Worm (Caenorhabditis elegans) whole organism, L1 larva: ENCODE measurements around the gene B0334.13.

ENCODE experiments used
- C04F5.9 ChIP-seq: sonication (generic microtip); optimal IDR thresholded peaks from 2 replicates; lab custom pipeline; 2016; ENCODE audit warnings: missing genetic modification characterization, missing compliant biosample characterization
- C16A3.4 ChIP-seq: fragments of 150-350 bp; optimal IDR thresholded peaks from 2 replicates; lab custom pipeline; 2014; ENCODE audit warnings: missing biosample characterization, missing genetic modification characterization
- F16B12.6 ChIP-seq: fragments of 150-350 bp; optimal IDR thresholded peaks from 2 replicates; lab custom pipeline; 2014; ENCODE audit warnings: missing biosample characterization, missing genetic modification characterization
- Y116A8C.19 ChIP-seq: sonication (generic microtip); optimal IDR thresholded peaks from 2 replicates; lab custom pipeline; 2016; ENCODE audit warnings: missing compliant biosample characterization, missing genetic modification characterization, borderline replicate concordance
- aha-1 ChIP-seq: fragments of 150-350 bp; optimal IDR thresholded peaks from 2 replicates; lab custom pipeline; 2014; ENCODE audit warnings: missing biosample characterization, missing genetic modification characterization
- alr-1 ChIP-seq: fragments of 200-800 bp; sonication (Bioruptor generic); optimal IDR thresholded peaks from 2 replicates; lab custom pipeline; 2018; ENCODE audit warnings: borderline replicate concordance, mild to moderate bottlenecking, missing genetic modification characterization, missing compliant biosample characterization
- ceh-63 ChIP-seq: fragments of 200-800 bp; sonication (Bioruptor generic); optimal IDR thresholded peaks from 2 replicates; lab custom pipeline; 2018; ENCODE audit warnings: mild to moderate bottlenecking, missing genetic modification characterization, missing compliant biosample characterization
- ceh-8 ChIP-seq: fragments of 200-800 bp; sonication (Bioruptor generic); optimal IDR thresholded peaks from 2 replicates; lab custom pipeline; 2018; ENCODE audit warnings: mild to moderate bottlenecking, missing genetic modification characterization, moderate library complexity, missing compliant biosample characterization
- ceh-82 ChIP-seq, 3 experiments: fragments of 150-350 bp in 1 of 3; sonication (generic microtip) in 2 of 3; optimal IDR thresholded peaks; 2 replicates each; lab custom pipeline; 2014 to 2017; ENCODE audit warnings: missing biosample characterization in 3 of 3, missing genetic modification characterization in 3 of 3
- dsc-1 ChIP-seq: sonication (generic microtip); optimal IDR thresholded peaks from 2 replicates; lab custom pipeline; 2016; ENCODE audit warnings: mild to moderate bottlenecking, missing genetic modification characterization, missing compliant biosample characterization
- efl-1 ChIP-seq, 4 experiments: fragments of 150-350 bp; optimal IDR thresholded peaks in 3 of 4; peaks in 1 of 4; 1 replicate in 1 of 4; 2 replicates in 3 of 4; lab custom pipeline; 2014; ENCODE audit warnings: missing biosample characterization in 2 of 4, missing genetic modification characterization in 2 of 4, missing genetic modification reagents in 2 of 4
- efl-3 ChIP-seq: fragments of 200-800 bp; sonication (Bioruptor generic); optimal IDR thresholded peaks from 2 replicates; lab custom pipeline; 2018; ENCODE audit warnings: mild to moderate bottlenecking, missing genetic modification characterization, missing compliant biosample characterization
- egl-27 ChIP-seq, 2 experiments: fragments of 150-350 bp in 1 of 2; sonication (generic microtip); optimal IDR thresholded peaks; 3 replicates each; lab custom pipeline; 2017 to 2018; ENCODE audit warnings: missing biosample characterization in 2 of 2, missing genetic modification characterization in 2 of 2, missing genetic modification reagents in 2 of 2
- elt-3 ChIP-seq, 6 experiments: fragments of 150-350 bp in 1 of 6; sonication (generic microtip); optimal IDR thresholded peaks; 2 replicates each; lab custom pipeline; 2017 to 2018; ENCODE audit warnings: missing biosample characterization in 6 of 6, missing genetic modification characterization in 6 of 6, inconsistent platforms in 1 of 6
- fkh-4 ChIP-seq: sonication (generic microtip); optimal IDR thresholded peaks from 2 replicates; lab custom pipeline; 2016; ENCODE audit warnings: missing compliant biosample characterization, missing genetic modification characterization, borderline replicate concordance
- grh-1 ChIP-seq: fragments of 200-800 bp; sonication (Bioruptor generic); IDR thresholded peaks from 2 replicates; pipeline ENCODE4 v1.3.6; 2022; ENCODE audit warnings: missing genetic modification reagents, missing genetic modification characterization, missing compliant biosample characterization
- irx-1 ChIP-seq: sonication (generic microtip); optimal IDR thresholded peaks from 2 replicates; lab custom pipeline; 2016; ENCODE audit warnings: missing genetic modification characterization, missing compliant biosample characterization
- jun-1 ChIP-seq: fragments of 150-350 bp; optimal IDR thresholded peaks from 2 replicates; lab custom pipeline; 2014; ENCODE audit warnings: missing biosample characterization, missing genetic modification reagents, missing genetic modification characterization
- lin-13 ChIP-seq: fragments of 150-350 bp; optimal IDR thresholded peaks from 2 replicates; lab custom pipeline; 2014; ENCODE audit warnings: missing biosample characterization, missing genetic modification reagents, missing genetic modification characterization
- lin-14 ChIP-seq: fragments of 200-800 bp; sonication (Bioruptor generic); optimal IDR thresholded peaks from 2 replicates; lab custom pipeline; 2018; ENCODE audit warnings: mild to moderate bottlenecking, missing genetic modification characterization, moderate library complexity, missing compliant biosample characterization
- lin-15B ChIP-seq: fragments of 150-350 bp; sonication (generic microtip); optimal IDR thresholded peaks from 3 replicates; lab custom pipeline; 2014; ENCODE audit warnings: missing biosample characterization, missing genetic modification characterization
- lin-39 ChIP-seq: fragments of 150-350 bp; optimal IDR thresholded peaks from 2 replicates; lab custom pipeline; 2014; ENCODE audit warnings: missing biosample characterization, missing genetic modification reagents, missing genetic modification characterization
- lsy-2 ChIP-seq, 2 experiments: fragments of 150-350 bp; optimal IDR thresholded peaks; 2 replicates each; lab custom pipeline; 2014; ENCODE audit warnings: missing biosample characterization in 2 of 2, missing genetic modification characterization in 2 of 2
- mdl-1 ChIP-seq, 2 experiments: fragments of 150-350 bp; optimal IDR thresholded peaks; 2 replicates each; lab custom pipeline; 2014 to 2017; ENCODE audit warnings: missing biosample characterization in 2 of 2, missing genetic modification characterization in 2 of 2, inconsistent platforms in 1 of 2
- mep-1 ChIP-seq: fragments of 150-350 bp; optimal IDR thresholded peaks from 2 replicates; lab custom pipeline; 2014; ENCODE audit warnings: missing biosample characterization, missing genetic modification characterization
- nhr-11 ChIP-seq: fragments of 150-350 bp; optimal IDR thresholded peaks from 2 replicates; lab custom pipeline; 2014; ENCODE audit warnings: missing biosample characterization, missing genetic modification characterization
- nhr-12 ChIP-seq: sonication (generic microtip); optimal IDR thresholded peaks from 2 replicates; lab custom pipeline; 2017; ENCODE audit warnings: missing biosample characterization, missing genetic modification characterization
- nhr-237 ChIP-seq: fragments of 150-350 bp; optimal IDR thresholded peaks from 2 replicates; lab custom pipeline; 2014; ENCODE audit warnings: missing biosample characterization, missing genetic modification characterization
- nhr-47 ChIP-seq: sonication (generic microtip); optimal IDR thresholded peaks from 2 replicates; lab custom pipeline; 2016; ENCODE audit warnings: mild to moderate bottlenecking, missing genetic modification characterization, moderate library complexity, missing compliant biosample characterization
- nhr-71 ChIP-seq: sonication (generic microtip); optimal IDR thresholded peaks from 2 replicates; lab custom pipeline; 2016; ENCODE audit warnings: mild to moderate bottlenecking, missing genetic modification characterization, moderate library complexity, missing compliant biosample characterization
- nhr-76 ChIP-seq: sonication (generic microtip); optimal IDR thresholded peaks from 2 replicates; lab custom pipeline; 2017; ENCODE audit warnings: missing biosample characterization, missing genetic modification characterization
- nhr-84 ChIP-seq: sonication (generic microtip); optimal IDR thresholded peaks from 2 replicates; lab custom pipeline; 2017; ENCODE audit warnings: missing biosample characterization, missing genetic modification characterization
- pag-3 ChIP-seq: sonication (generic microtip); optimal IDR thresholded peaks from 2 replicates; lab custom pipeline; 2017; ENCODE audit warnings: missing genetic modification characterization, mild to moderate bottlenecking, missing compliant biosample characterization, antibody characterized with exemption, borderline replicate concordance; ENCODE audit not compliant: insufficient read depth
- pax-3 ChIP-seq: fragments of 200-800 bp; sonication (Bioruptor generic); optimal IDR thresholded peaks from 2 replicates; lab custom pipeline; 2018; ENCODE audit warnings: mild to moderate bottlenecking, missing genetic modification characterization, moderate library complexity, missing compliant biosample characterization
- rnt-1 ChIP-seq: sonication (generic microtip); optimal IDR thresholded peaks from 2 replicates; lab custom pipeline; 2016; ENCODE audit warnings: mild to moderate bottlenecking, missing genetic modification characterization, moderate library complexity, missing compliant biosample characterization
- snu-23 ChIP-seq: sonication (generic microtip); optimal IDR thresholded peaks from 2 replicates; lab custom pipeline; 2016; ENCODE audit warnings: missing genetic modification characterization, missing compliant biosample characterization
- sptf-1 ChIP-seq: fragments of 150-350 bp; optimal IDR thresholded peaks from 2 replicates; lab custom pipeline; 2014; ENCODE audit warnings: missing biosample characterization, missing genetic modification characterization
- sup-37 ChIP-seq: fragments of 200-800 bp; sonication (Bioruptor generic); optimal IDR thresholded peaks from 2 replicates; lab custom pipeline; 2018; ENCODE audit warnings: mild to moderate bottlenecking, missing genetic modification characterization, missing compliant biosample characterization
- unc-62 ChIP-seq: fragments of 150-350 bp; optimal IDR thresholded peaks from 2 replicates; lab custom pipeline; 2014; ENCODE audit warnings: missing biosample characterization, missing genetic modification reagents, missing genetic modification characterization
- unc-98 ChIP-seq: fragments of 200-800 bp; sonication (Bioruptor generic); IDR thresholded peaks from 2 replicates; pipeline ENCODE4 v1.3.6; 2022; ENCODE audit warnings: missing genetic modification characterization, missing compliant biosample characterization
- vab-15 ChIP-seq: sonication (generic microtip); optimal IDR thresholded peaks from 2 replicates; lab custom pipeline; 2017; ENCODE audit warnings: missing genotype, mild to moderate bottlenecking, missing genetic modification characterization, missing compliant biosample characterization
- zag-1 ChIP-seq: fragments of 150-350 bp; optimal IDR thresholded peaks from 2 replicates; lab custom pipeline; 2014; ENCODE audit warnings: missing biosample characterization, missing genetic modification characterization
- ztf-11 ChIP-seq, 2 experiments: sonication (generic microtip); optimal IDR thresholded peaks; 2 replicates each; lab custom pipeline; 2016 to 2017; ENCODE audit warnings: missing genetic modification characterization in 2 of 2, missing biosample characterization in 1 of 2, missing compliant biosample characterization in 1 of 2
- ztf-4 ChIP-seq: fragments of 150-350 bp; optimal IDR thresholded peaks from 2 replicates; lab custom pipeline; 2014; ENCODE audit warnings: missing biosample characterization, missing genetic modification characterization

The B0334.13 gene

DNA sequence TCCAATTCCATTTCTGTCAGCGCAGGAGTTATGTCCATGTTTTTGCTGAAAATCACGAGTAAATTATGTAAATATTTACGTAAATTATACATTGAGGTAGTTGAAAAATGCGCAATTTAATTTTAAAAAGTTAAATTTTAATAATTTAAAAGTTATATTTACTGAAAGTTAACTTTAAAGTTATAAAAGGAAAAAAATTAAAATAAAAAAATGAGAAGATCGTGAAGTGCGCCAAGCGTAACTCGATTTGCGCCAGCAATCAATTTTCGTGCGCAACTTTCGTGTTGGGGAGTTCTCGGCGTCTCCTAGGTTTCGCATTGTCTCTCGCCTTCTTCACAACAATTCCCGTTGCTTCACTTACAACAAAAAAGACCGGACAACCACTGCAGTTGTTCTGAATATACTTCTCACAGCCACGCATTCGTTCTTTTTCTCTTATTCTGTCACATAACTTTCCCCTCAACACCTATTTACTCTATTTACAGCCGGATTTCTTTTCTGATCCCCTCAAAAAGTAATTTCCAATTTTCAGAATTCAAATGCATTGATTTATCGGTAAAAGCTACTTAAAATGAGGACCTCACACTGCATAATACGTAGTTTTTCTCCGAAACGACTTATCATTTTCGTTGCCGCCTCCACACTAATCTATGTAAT, 14.4 kb upstream of the B0334.13 start, which contains the start of the genes metl-1 and W02B12.11 (continued):
- TF ChIP-seq mdl-1 (tag; optimal IDR thresholded peaks at IDR 0.05; lab: Kevin White, UChicago), result peak in 1 of 2 experiments; percentile 62
- TF ChIP-seq lin-13 (GFP tag; lab: Kevin White, UChicago), result peak; percentile 67
- TF ChIP-seq dsc-1, result peak; percentile 90
- TF ChIP-seq nhr-237, result no peak
- peak; percentile 80 for TF ChIP-seq ztf-4
- peak; percentile 92 for TF ChIP-seq nhr-71 (tag; lab: Kevin White, UChicago)
- TF ChIP-seq unc-62 (GFP tag; lab: Kevin White, UChicago), result no peak
- no peak for TF ChIP-seq lin-14 (GFP tag; lab: Kevin White, UChicago)
- peak; percentile 86 to 93 (median 90) for TF ChIP-seq ceh-82 (tag; optimal IDR thresholded peaks at IDR 0.05; lab: Kevin White, UChicago)
- no peak for TF ChIP-seq nhr-84 (tag; lab: Kevin White, UChicago)
- peak; percentile 46 for TF ChIP-seq fkh-4
- peak; percentile 28 for TF ChIP-seq efl-3 (GFP tag; lab: Kevin White, UChicago)
- TF ChIP-seq ceh-8 (GFP tag; lab: Kevin White, UChicago), result peak; percentile 70
- TF ChIP-seq grh-1, result peak; percentile 89
- TF ChIP-seq aha-1, result peak; percentile 74

DNA sequence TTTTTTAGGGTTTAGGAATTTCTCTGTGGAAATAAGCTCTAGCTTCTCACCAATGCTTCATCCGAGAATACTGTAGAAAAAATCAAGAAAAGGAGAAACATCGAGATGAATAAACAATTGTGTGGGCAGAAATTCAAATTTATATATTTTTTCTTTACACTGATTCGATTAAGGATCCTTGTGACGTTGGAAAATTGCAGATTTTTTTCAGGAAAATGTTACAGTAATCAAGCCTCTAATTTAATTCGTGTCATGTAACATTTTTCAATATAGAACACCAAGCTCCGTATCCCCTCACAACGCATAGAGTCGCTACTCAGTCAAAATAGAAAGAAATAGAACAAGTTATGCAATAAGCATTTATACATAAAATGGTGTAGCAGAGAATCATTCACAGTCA, 11.7 kb upstream of the B0334.13 start, which contains the start of gene W02B12.16:
TSS of gene W02B12.16 (minus strand) at position 101 of the 400 bp plus-strand sequence.
- no peak for TF ChIP-seq C16A3.4 (tag; lab: Kevin White, UChicago)
- TF ChIP-seq vab-15 (tag; lab: Kevin White, UChicago), result no peak
- no peak for TF ChIP-seq sptf-1 (tag; lab: Kevin White, UChicago)
- no peak for TF ChIP-seq snu-23 (GFP tag; lab: Kevin White, UChicago)
- TF ChIP-seq ceh-63 (GFP tag; lab: Kevin White, UChicago), result no peak
- TF ChIP-seq F16B12.6, result no peak
- no peak for TF ChIP-seq sup-37
- no peak for TF ChIP-seq nhr-47 (tag; lab: Kevin White, UChicago)
- no peak for TF ChIP-seq jun-1
- TF ChIP-seq egl-27 (tag; optimal IDR thresholded peaks at IDR 0.05; lab: Kevin White, UChicago), result no peak
- no peak for TF ChIP-seq lin-13 (GFP tag; lab: Kevin White, UChicago)
- no peak for TF ChIP-seq pax-3 (tag; lab: Kevin White, UChicago)
- no peak for TF ChIP-seq ceh-82 (tag; optimal IDR thresholded peaks at IDR 0.05; lab: Kevin White, UChicago)
- TF ChIP-seq irx-1 (tag; lab: Kevin White, UChicago), result no peak
- TF ChIP-seq lin-15B, result no peak
- no peak for TF ChIP-seq nhr-11 (tag; lab: Kevin White, UChicago)
- TF ChIP-seq lin-39 (tag; lab: Kevin White, UChicago), result no peak
- TF ChIP-seq nhr-12 (tag; lab: Kevin White, UChicago), result no peak

- TF ChIP-seq ztf-11 (tag; optimal IDR thresholded peaks at IDR 0.05; lab: Kevin White, UChicago) (no peak), nhr-12 (tag; lab: Kevin White, UChicago) (no peak), lin-39 (tag; lab: Kevin White, UChicago) (no peak)
Measured at ce11 chrII:11479076-11479475, 9.0 kb upstream of the B0334.13 start, which contains the start of gene W02B12.12. TSS of gene W02B12.12 (minus strand) at chrII:11479176.

- TF ChIP-seq nhr-71 (tag; lab: Kevin White, UChicago), result peak; percentile 80
- TF ChIP-seq F16B12.6, result peak; percentile 46
- no peak for TF ChIP-seq sptf-1 (tag; lab: Kevin White, UChicago)
- no peak for TF ChIP-seq zag-1 (tag; lab: Kevin White, UChicago)
- TF ChIP-seq efl-1 (optimal IDR thresholded peaks at IDR 0.05; lab: Kevin White, UChicago), result peak; percentile 54 to 62
- peak; percentile 50 to 96 for TF ChIP-seq efl-1 (GFP tag; optimal IDR thresholded peaks at IDR 0.05 in 1 of 2; lab: Kevin White, UChicago)
- TF ChIP-seq Y116A8C.19 (tag; lab: Kevin White, UChicago), result no peak
- peak in 1 of 2 experiments; percentile 85 for TF ChIP-seq mdl-1 (tag; optimal IDR thresholded peaks at IDR 0.05; lab: Kevin White, UChicago)
- no peak for TF ChIP-seq C04F5.9 (tag; lab: Kevin White, UChicago)
- TF ChIP-seq nhr-76 (tag; lab: Kevin White, UChicago), result no peak
- TF ChIP-seq nhr-237, result no peak
- TF ChIP-seq unc-62 (GFP tag; lab: Kevin White, UChicago), result no peak
- TF ChIP-seq elt-3 (tag; optimal IDR thresholded peaks at IDR 0.05; lab: Kevin White, UChicago), result peak in 2 of 6 experiments; percentile 34 to 51
- peak; percentile 79 for TF ChIP-seq rnt-1 (tag; lab: Kevin White, UChicago)
- TF ChIP-seq pag-3, result no peak
- no peak for TF ChIP-seq unc-98 (GFP tag; lab: Robert Waterston, UW)
- TF ChIP-seq mep-1 (tag; lab: Kevin White, UChicago), result peak; percentile 85
- TF ChIP-seq lsy-2 (tag; optimal IDR thresholded peaks at IDR 0.05; lab: Kevin White, UChicago), result peak; percentile 72 to 91
- TF ChIP-seq alr-1, result no peak
- peak; percentile 78 for TF ChIP-seq nhr-47 (tag; lab: Kevin White, UChicago)
Measured at ce11 chrII:11484600-11484999, 3.5 kb upstream of the B0334.13 start.
